Fruit fly (Drosophila melanogaster) whole organism, wandering third instar larva: ENCODE data around the gene croc.

Source experiments
- Dfd ChIP-seq: fragments of >200 bp; optimal IDR thresholded peaks from 2 replicates; lab custom pipeline; 2017; ENCODE audit warnings: missing biosample characterization, missing genetic modification characterization
- dmrt93B ChIP-seq: fragments of 200-800 bp; sonication (Bioruptor generic); optimal IDR thresholded peaks from 2 replicates; lab custom pipeline; 2018; ENCODE audit warnings: missing biosample characterization, mild to moderate bottlenecking, missing genetic modification characterization
- usp ChIP-seq: fragments of >200 bp; optimal IDR thresholded peaks from 2 replicates; lab custom pipeline; 2017; ENCODE audit warnings: missing biosample characterization, missing genetic modification characterization

dm6 chr3L:21436089-21436488 lies 40.2 kb downstream of the croc start:
- TF ChIP-seq Dfd (GFP tag; lab: Kevin White, UChicago) (peak; percentile 91), usp (GFP tag; lab: Kevin White, UChicago) (no peak), dmrt93B (GFP tag; lab: Kevin White, UChicago) (no peak)
